Fruit fly (Drosophila melanogaster) whole organism, embryonic: ENCODE data around the gene CG9263.

Source experiments
- Abd-B ChIP-seq: fragments of 200-800 bp; sonication (Bioruptor generic); optimal IDR thresholded peaks from 2 replicates; lab custom pipeline; 2018; ENCODE audit warnings: missing biosample characterization, mild to moderate bottlenecking, missing genetic modification characterization, moderate library complexity
- Atf3 ChIP-seq: fragments of 200-800 bp; sonication (Bioruptor generic); optimal IDR thresholded peaks from 3 replicates; lab custom pipeline; 2016; ENCODE audit warnings: missing biosample characterization, missing genetic modification characterization
- Atf6 ChIP-seq: fragments of 200-800 bp; sonication (Bioruptor generic); IDR thresholded peaks from 2 replicates; pipeline ENCODE4 v1.3.6; 2022; ENCODE audit warnings: missing biosample characterization, missing genetic modification characterization
- B-H2 ChIP-seq: fragments of 200-800 bp; sonication (Bioruptor generic); optimal IDR thresholded peaks from 2 replicates; lab custom pipeline; 2018; ENCODE audit warnings: missing biosample characterization, mild to moderate bottlenecking, missing genetic modification characterization
- BtbVII ChIP-seq: fragments of 200-800 bp; sonication (Bioruptor generic); optimal IDR thresholded peaks from 3 replicates; lab custom pipeline; 2017; ENCODE audit warnings: missing biosample characterization, mild to moderate bottlenecking, missing genetic modification characterization
- CG10147 ChIP-seq: fragments of 200-800 bp; sonication (Bioruptor generic); optimal IDR thresholded peaks from 2 replicates; lab custom pipeline; 2019; ENCODE audit warnings: missing biosample characterization, mild to moderate bottlenecking, missing genetic modification characterization, moderate library complexity
- CG10274 ChIP-seq: fragments of 200-800 bp; sonication (Bioruptor generic); optimal IDR thresholded peaks from 3 replicates; lab custom pipeline; 2017; ENCODE audit warnings: missing biosample characterization, mild to moderate bottlenecking, missing genetic modification characterization
- CG11456 ChIP-seq: fragments of 200-800 bp; sonication (Bioruptor generic); IDR thresholded peaks from 3 replicates; pipeline ENCODE4 v1.3.6; 2022; ENCODE audit warnings: missing biosample characterization, missing genetic modification characterization
- CG11695 ChIP-seq: fragments of 200-800 bp; sonication (Bioruptor generic); IDR thresholded peaks from 3 replicates; pipeline ENCODE4 v1.3.6; 2022; ENCODE audit warnings: missing biosample characterization, missing genetic modification characterization
- CG12219 ChIP-seq: fragments of 200-800 bp; sonication (Bioruptor generic); optimal IDR thresholded peaks from 3 replicates; lab custom pipeline; 2018; ENCODE audit warnings: missing biosample characterization, mild to moderate bottlenecking, missing genetic modification characterization
- CG12299 ChIP-seq: fragments of 200-800 bp; sonication (Bioruptor generic); optimal IDR thresholded peaks from 2 replicates; lab custom pipeline; 2018; ENCODE audit warnings: missing biosample characterization, mild to moderate bottlenecking, missing genetic modification characterization
- CG12769 ChIP-seq: fragments of 200-800 bp; sonication (Bioruptor generic); optimal IDR thresholded peaks from 2 replicates; lab custom pipeline; 2019; ENCODE audit warnings: missing biosample characterization, mild to moderate bottlenecking, missing genetic modification characterization, moderate library complexity
- CG14014 ChIP-seq: fragments of 200-800 bp; sonication (Bioruptor generic); IDR thresholded peaks from 2 replicates; pipeline ENCODE4 v1.3.6; 2022; ENCODE audit warnings: missing biosample characterization, missing genetic modification characterization
- CG18619 ChIP-seq: fragments of 200-800 bp; sonication (Bioruptor generic); optimal IDR thresholded peaks from 3 replicates; lab custom pipeline; 2017; ENCODE audit warnings: missing biosample characterization, mild to moderate bottlenecking, missing genetic modification characterization
- CG2120 ChIP-seq: fragments of 200-800 bp; sonication (Bioruptor generic); optimal IDR thresholded peaks from 3 replicates; lab custom pipeline; 2016; ENCODE audit warnings: missing biosample characterization, missing genetic modification characterization
- CG2202 ChIP-seq: fragments of 200-800 bp; sonication (Bioruptor generic); optimal IDR thresholded peaks from 2 replicates; lab custom pipeline; 2018; ENCODE audit warnings: missing biosample characterization, mild to moderate bottlenecking, missing genetic modification characterization
- CG43689 ChIP-seq: fragments of 200-800 bp; sonication (Bioruptor generic); IDR thresholded peaks from 2 replicates; pipeline ENCODE4 v1.3.6; 2022; ENCODE audit warnings: missing biosample characterization, missing genetic modification characterization
- CG6254 ChIP-seq: fragments of 200-800 bp; sonication (Bioruptor generic); optimal IDR thresholded peaks from 3 replicates; lab custom pipeline; 2017; ENCODE audit warnings: mild to moderate bottlenecking, missing biosample characterization, missing genetic modification reagents, missing genetic modification characterization
- CG6272 ChIP-seq: fragments of 200-800 bp; sonication (Bioruptor generic); IDR thresholded peaks from 2 replicates; pipeline ENCODE4 v1.3.6; 2022; ENCODE audit warnings: missing biosample characterization, missing genetic modification characterization
- CoRest ChIP-seq: fragments of 200-800 bp; sonication (Bioruptor generic); optimal IDR thresholded peaks from 3 replicates; lab custom pipeline; 2018; ENCODE audit warnings: missing biosample characterization, mild to moderate bottlenecking, missing genetic modification characterization, moderate library complexity
- Dip3 ChIP-seq: fragments of 200-800 bp; sonication (Bioruptor generic); optimal IDR thresholded peaks from 3 replicates; lab custom pipeline; 2016; ENCODE audit warnings: missing biosample characterization, missing genetic modification characterization
- HLH4C ChIP-seq: fragments of 200-800 bp; sonication (Bioruptor generic); IDR thresholded peaks from 3 replicates; pipeline ENCODE4 v1.3.6; 2022; ENCODE audit warnings: missing biosample characterization, missing genetic modification characterization; ENCODE audit not compliant: partially characterized antibody
- Kr ChIP-seq: fragments of 200-800 bp; sonication (Bioruptor generic); optimal IDR thresholded peaks from 2 replicates; lab custom pipeline; 2017; ENCODE audit warnings: missing biosample characterization, mild to moderate bottlenecking, missing genetic modification characterization
- Lim3 ChIP-seq: fragments of 200-800 bp; sonication (Bioruptor generic); IDR thresholded peaks from 2 replicates; pipeline ENCODE4 v1.3.6; 2022; ENCODE audit warnings: missing biosample characterization, missing genetic modification characterization
- MTF-1 ChIP-seq: fragments of 200-800 bp; sonication (Bioruptor generic); optimal IDR thresholded peaks from 2 replicates; lab custom pipeline; 2018; ENCODE audit warnings: missing biosample characterization, mild to moderate bottlenecking, missing genetic modification characterization, borderline replicate concordance
- Med ChIP-seq: fragments of 200-800 bp; sonication (Bioruptor generic); peaks from one replicate; lab custom pipeline; 2016; ENCODE audit warnings: missing biosample characterization, missing genetic modification characterization, mild to moderate bottlenecking, inconsistent platforms, moderate library complexity
- Poxn ChIP-seq: fragments of 200-800 bp; sonication (Bioruptor generic); IDR thresholded peaks from 2 replicates; pipeline ENCODE4 v1.3.6; 2022; ENCODE audit warnings: missing biosample characterization, missing genetic modification characterization
- Ravus ChIP-seq: fragments of 200-800 bp; sonication (Bioruptor generic); IDR thresholded peaks from 2 replicates; pipeline ENCODE4 v1.3.6; 2022; ENCODE audit warnings: missing biosample characterization, missing genetic modification characterization
- Ssrp ChIP-seq: fragments of 200-800 bp; sonication (Bioruptor generic); optimal IDR thresholded peaks from 2 replicates; lab custom pipeline; 2018; ENCODE audit warnings: missing biosample characterization, mild to moderate bottlenecking, missing genetic modification characterization, moderate library complexity
- Trl ChIP-seq, 3 experiments: fragments of >200 bp in 2 of 3; fragments of 200-800 bp in 1 of 3; sonication (Bioruptor generic) in 1 of 3; optimal IDR thresholded peaks; 2 replicates in 1 of 3; 3 replicates in 2 of 3; lab custom pipeline; 2016 to 2017; ENCODE audit warnings: missing biosample characterization in 1 of 3, missing genetic modification characterization in 1 of 3
- YL-1 ChIP-seq: fragments of 200-800 bp; sonication (Bioruptor generic); optimal IDR thresholded peaks from 3 replicates; lab custom pipeline; 2017; ENCODE audit warnings: missing biosample characterization, mild to moderate bottlenecking, missing genetic modification characterization
- bsh ChIP-seq, 2 experiments: fragments of 200-800 bp; sonication (Bioruptor generic); optimal IDR thresholded peaks; 2 replicates each; lab custom pipeline; 2017 to 2018; ENCODE audit warnings: mild to moderate bottlenecking in 2 of 2, missing biosample characterization in 2 of 2, missing genetic modification characterization in 2 of 2, moderate library complexity in 1 of 2
- cas ChIP-seq: fragments of 200-800 bp; sonication (Bioruptor generic); IDR thresholded peaks from 2 replicates; pipeline ENCODE4 v1.3.6; 2022; ENCODE audit warnings: missing biosample characterization, missing genetic modification characterization
- en ChIP-seq: fragments of 200-800 bp; sonication (Bioruptor generic); optimal IDR thresholded peaks from 2 replicates; lab custom pipeline; 2016; ENCODE audit warnings: missing biosample characterization, missing genetic modification characterization
- gem ChIP-seq: fragments of 200-800 bp; sonication (Bioruptor generic); optimal IDR thresholded peaks from 2 replicates; lab custom pipeline; 2019; ENCODE audit warnings: missing biosample characterization, mild to moderate bottlenecking, missing genetic modification characterization, moderate library complexity
- ken ChIP-seq: fragments of 200-800 bp; sonication (Bioruptor generic); IDR thresholded peaks from 3 replicates; pipeline ENCODE4 v1.3.6; 2022; ENCODE audit warnings: missing biosample characterization, missing genetic modification characterization
- lbe ChIP-seq: fragments of 200-800 bp; sonication (Bioruptor generic); optimal IDR thresholded peaks from 2 replicates; lab custom pipeline; 2016; ENCODE audit warnings: missing biosample characterization, mild to moderate bottlenecking, missing genetic modification characterization
- nmo ChIP-seq: fragments of 200-800 bp; sonication (Bioruptor generic); optimal IDR thresholded peaks from 2 replicates; lab custom pipeline; 2018; ENCODE audit warnings: missing biosample characterization, mild to moderate bottlenecking, missing genetic modification characterization, moderate library complexity
- nom ChIP-seq: fragments of 200-800 bp; sonication (Bioruptor generic); optimal IDR thresholded peaks from 2 replicates; lab custom pipeline; 2017; ENCODE audit warnings: missing biosample characterization, missing genetic modification characterization, mild to moderate bottlenecking, moderate library complexity, missing genetic modification reagents
- pita ChIP-seq: fragments of 200-800 bp; sonication (Bioruptor generic); optimal IDR thresholded peaks from 2 replicates; lab custom pipeline; 2017; ENCODE audit warnings: missing biosample characterization, mild to moderate bottlenecking, missing genetic modification characterization
- pros ChIP-seq: fragments of 200-800 bp; sonication (Bioruptor generic); optimal IDR thresholded peaks from 3 replicates; lab custom pipeline; 2019; ENCODE audit warnings: missing biosample characterization, mild to moderate bottlenecking, missing genetic modification characterization, moderate library complexity
- row ChIP-seq: fragments of 200-800 bp; sonication (Bioruptor generic); IDR thresholded peaks from 3 replicates; pipeline ENCODE4 v1.3.6; 2022; ENCODE audit warnings: missing biosample characterization, missing genetic modification characterization
- sens ChIP-seq: fragments of 200-800 bp; sonication (Bioruptor generic); peaks from one replicate; lab custom pipeline; 2016; ENCODE audit warnings: missing biosample characterization, missing genetic modification characterization
- sna ChIP-seq: fragments of 200-800 bp; sonication (Bioruptor generic); IDR thresholded peaks from 2 replicates; pipeline ENCODE4 v1.3.6; 2022; ENCODE audit warnings: missing biosample characterization, missing genetic modification characterization; ENCODE audit not compliant: partially characterized antibody
- sqz ChIP-seq: fragments of 200-800 bp; sonication (Bioruptor generic); optimal IDR thresholded peaks from 3 replicates; lab custom pipeline; 2018; ENCODE audit warnings: missing biosample characterization, mild to moderate bottlenecking, missing genetic modification characterization
- sr ChIP-seq: fragments of 200-800 bp; sonication (Bioruptor generic); IDR thresholded peaks from 3 replicates; pipeline ENCODE4 v1.3.6; 2022; ENCODE audit warnings: missing biosample characterization, missing genetic modification characterization
- vfl ChIP-seq: fragments of 200-800 bp; sonication (Bioruptor generic); optimal IDR thresholded peaks from 2 replicates; lab custom pipeline; 2016; ENCODE audit warnings: missing biosample characterization, missing genetic modification characterization

CG9263 gene

dm6 chr2L:13547738-13548726, 5.7 kb upstream of the CG9263 start (continued):
- peak; percentile 90 for TF ChIP-seq sens (GFP tag; lab: Kevin White, UChicago)
- TF ChIP-seq bsh (GFP tag; optimal IDR thresholded peaks at IDR 0.05; lab: Kevin White, UChicago): peak in 1 of 2 experiments; percentile 44
- no peak for TF ChIP-seq CG6272 (GFP tag; lab: Robert Waterston, UW)
- TF ChIP-seq HLH4C (GFP tag; lab: Robert Waterston, UW): no peak
- no peak for TF ChIP-seq Atf6 (GFP tag; lab: Robert Waterston, UW)
- TF ChIP-seq CG18619 (GFP tag; lab: Kevin White, UChicago): peak; percentile 30
- no peak for TF ChIP-seq en (GFP tag; lab: Kevin White, UChicago)
- peak; percentile 73 for TF ChIP-seq row (GFP tag; lab: Robert Waterston, UW)
- no peak for TF ChIP-seq Poxn (GFP tag; lab: Robert Waterston, UW)
- TF ChIP-seq nmo (GFP tag; lab: Kevin White, UChicago): peak; percentile 55
- no peak for TF ChIP-seq sqz (GFP tag; lab: Kevin White, UChicago)
- TF ChIP-seq lbe: no peak
- peak; percentile 21 for TF ChIP-seq B-H2 (GFP tag; lab: Kevin White, UChicago)
- peak; percentile 27 for TF ChIP-seq Ssrp (tag; lab: Kevin White, UChicago)
- TF ChIP-seq CG10274: no peak
- peak; percentile 38 for TF ChIP-seq Abd-B (GFP tag; lab: Kevin White, UChicago)
- TF ChIP-seq nom (GFP tag; lab: Kevin White, UChicago): peak; percentile 58
- no peak for TF ChIP-seq CG2202 (tag; lab: Kevin White, UChicago)
- peak; percentile 52 for TF ChIP-seq CG12769
- no peak for TF ChIP-seq cas (GFP tag; lab: Robert Waterston, UW)
- TF ChIP-seq sna (GFP tag; lab: Robert Waterston, UW): no peak
- TF ChIP-seq vfl (GFP tag; lab: Kevin White, UChicago): peak; percentile 29
- TF ChIP-seq BtbVII: no peak
- TF ChIP-seq CG11456 (GFP tag; lab: Robert Waterston, UW): peak; percentile 63
- TF ChIP-seq gem (tag; lab: Kevin White, UChicago): peak; percentile 70
- no peak for TF ChIP-seq Trl (optimal IDR thresholded peaks at IDR 0.05; lab: Kevin White, UChicago)
- peak; percentile 33 for TF ChIP-seq Trl (GFP tag; optimal IDR thresholded peaks at IDR 0.05; lab: Kevin White, UChicago)
- TF ChIP-seq CG43689: no peak
- TF ChIP-seq CG6254: no peak
- no peak for TF ChIP-seq Lim3
- no peak for TF ChIP-seq Ravus (GFP tag; lab: Robert Waterston, UW)
- no peak for TF ChIP-seq pros (GFP tag; lab: Kevin White, UChicago)
- TF ChIP-seq Atf3 (GFP tag; lab: Kevin White, UChicago): no peak
- no peak for TF ChIP-seq Kr
- TF ChIP-seq pita (GFP tag; lab: Kevin White, UChicago): no peak
- peak; percentile 82 for TF ChIP-seq CG2120 (GFP tag; lab: Kevin White, UChicago)
- TF ChIP-seq CG11695 (GFP tag; lab: Robert Waterston, UW): peak; percentile 41; the same call in 1 of the 3 replicates
- peak; percentile 73 for TF ChIP-seq CG10147
- TF ChIP-seq YL-1 (GFP tag; lab: Kevin White, UChicago): no peak
- no peak for TF ChIP-seq CG12299
- TF ChIP-seq Dip3: peak; percentile 33
- TF ChIP-seq CoRest (tag; lab: Kevin White, UChicago): peak; percentile 53
- TF ChIP-seq MTF-1 (GFP tag; lab: Kevin White, UChicago): no peak
- TF ChIP-seq CG14014 (GFP tag; lab: Robert Waterston, UW): 0 out of 2 replicates have a peak, but pooled peaks have one; percentile 15
- no peak; the same call in 2 of the 3 replicates for TF ChIP-seq ken (GFP tag; lab: Robert Waterston, UW)
- no peak for TF ChIP-seq sr (GFP tag; lab: Robert Waterston, UW)
- TF ChIP-seq CG12219: no peak
- TF ChIP-seq Med (GFP tag; lab: Kevin White, UChicago): peak; percentile 92
